Worm (Caenorhabditis elegans): Measurements from ENCODE around the gene cyp-33C1.

cyp-33C1 gene

ce11 chrV:2218803-2219202, 39.5 kb downstream of the cyp-33C1 start, which contains the start of gene nhr-56 (continued):
- TF ChIP-seq lin-1 (GFP tag; IDR thresholded peaks at IDR 0.05) (no peak), egl-27 (tag; optimal IDR thresholded peaks at IDR 0.05) (no peak), lin-38 (GFP tag; IDR thresholded peaks at IDR 0.05) (no peak), spr-3 (GFP tag; optimal IDR thresholded peaks at IDR 0.05) (no peak), arid-1 (GFP tag; conservative IDR thresholded peaks at IDR 0.05) (no peak), zip-2 (tag; optimal IDR thresholded peaks at IDR 0.05) (no peak), ctbp-1 (GFP tag; IDR thresholded peaks at IDR 0.05) (no peak), nhr-48 (tag; optimal IDR thresholded peaks at IDR 0.05) (no peak), rbr-2 (tag; optimal IDR thresholded peaks at IDR 0.05) (no peak), dmd-8 (GFP tag; IDR thresholded peaks at IDR 0.05) (no peak), T20F7.1 (GFP tag; optimal IDR thresholded peaks at IDR 0.05) (no peak), snpc-4 (tag; optimal IDR thresholded peaks at IDR 0.05) (no peak), egl-43 (GFP tag; IDR thresholded peaks at IDR 0.05) (no peak), lir-3 (tag; optimal IDR thresholded peaks at IDR 0.05) (no peak), dpl-1 (GFP tag; optimal IDR thresholded peaks at IDR 0.05) (no peak), dve-1 (tag; optimal IDR thresholded peaks at IDR 0.05; ENCODE audit: insufficient read depth) (peak; percentile 67), hlh-11 (tag; optimal IDR thresholded peaks at IDR 0.05) (peak; percentile 81), duxl-1 (tag; optimal IDR thresholded peaks at IDR 0.05; ENCODE audit: poor library complexity) (peak; percentile 38), Y75B8A.6 (GFP tag; IDR thresholded peaks at IDR 0.05) (no peak), hif-1 (tag; optimal IDR thresholded peaks at IDR 0.05) (no peak), pha-4 (GFP tag; IDR thresholded peaks at IDR 0.05) (0 out of 2 replicates have a peak, but pooled peaks have one; percentile 16), pha-4 (tag; optimal IDR thresholded peaks at IDR 0.05) (peak; percentile 75), unc-62 (GFP tag; optimal IDR thresholded peaks at IDR 0.05 in 1 of 2) (no peak), unc-62 (tag; optimal IDR thresholded peaks at IDR 0.05) (no peak), tag-97 (GFP tag; IDR thresholded peaks at IDR 0.05) (no peak), nhr-6 (tag; optimal IDR thresholded peaks at IDR 0.05) (peak; percentile 20), lim-7 (GFP tag; IDR thresholded peaks at IDR 0.05) (no peak), lin-39 (tag; optimal IDR thresholded peaks at IDR 0.05) (no peak), saeg-2 (GFP tag; IDR thresholded peaks at IDR 0.05) (no peak)

ce11 chrV:2221764-2222163, 42.5 kb downstream of the cyp-33C1 start, which contains the start of gene nhr-128:
TSS of gene nhr-128 (plus strand) at chrV:2222064.
- TF ChIP-seq nhr-111 (GFP tag; optimal IDR thresholded peaks at IDR 0.05) (no peak), F49E8.2 (tag; optimal IDR thresholded peaks at IDR 0.05; ENCODE audit: borderline replicate concordance) (no peak), hlh-30 (tag; optimal IDR thresholded peaks at IDR 0.05; ENCODE audit: insufficient read depth) (no peak), aly-2 (tag; optimal IDR thresholded peaks at IDR 0.05) (no peak), spr-3 (GFP tag; optimal IDR thresholded peaks at IDR 0.05) (no peak), madf-5 (GFP tag; IDR thresholded peaks at IDR 0.05) (no peak), ztf-11 (tag; optimal IDR thresholded peaks at IDR 0.05) (no peak), daf-16 (GFP tag; optimal IDR thresholded peaks at IDR 0.05) (no peak), daf-16 (tag; optimal IDR thresholded peaks at IDR 0.05) (no peak), dmd-9 (GFP tag; IDR thresholded peaks at IDR 0.05) (no peak), ctbp-1 (GFP tag; IDR thresholded peaks at IDR 0.05) (no peak), daf-19 (GFP tag; conservative IDR thresholded peaks at IDR 0.05) (no peak)

- TF ChIP-seq daf-19 (GFP tag; conservative IDR thresholded peaks at IDR 0.05) (no peak), hif-1 (tag; optimal IDR thresholded peaks at IDR 0.05) (no peak), hmg-1.1 (GFP tag; IDR thresholded peaks at IDR 0.05) (no peak), spr-1 (tag; optimal IDR thresholded peaks at IDR 0.05) (no peak), Y75B8A.6 (GFP tag; IDR thresholded peaks at IDR 0.05) (no peak), jun-1 (tag; optimal IDR thresholded peaks at IDR 0.05) (no peak), Y48G9A.11 (GFP tag; IDR thresholded peaks at IDR 0.05) (no peak)
Observed at ce11 chrV:2225130-2225529, 45.8 kb downstream of the cyp-33C1 start, which contains the start of gene nhr-103. TSS of gene nhr-103 (plus strand) at chrV:2225430.
